Worm (Caenorhabditis elegans): Measurements from ENCODE around the gene let-721.

The let-721 gene

ce11 chrIII:6398124-6398523 is 48.6 kb downstream of the let-721 start (continued):
- TF ChIP-seq snu-23 (GFP tag; optimal IDR thresholded peaks at IDR 0.05), result peak; percentile 40

- no peak for TF ChIP-seq nhr-11 (tag; optimal IDR thresholded peaks at IDR 0.05)
- TF ChIP-seq nhr-85 (tag), result peak; percentile 37
- TF ChIP-seq nhr-71 (tag; optimal IDR thresholded peaks at IDR 0.05), result peak; percentile 47
- TF ChIP-seq snu-23 (GFP tag; optimal IDR thresholded peaks at IDR 0.05), result peak; percentile 34
- TF ChIP-seq efl-1 (optimal IDR thresholded peaks at IDR 0.05), result no peak
- TF ChIP-seq efl-1 (GFP tag; optimal IDR thresholded peaks at IDR 0.05 in 1 of 2), result peak in 1 of 2 experiments; percentile 74
- TF ChIP-seq fkh-4 (tag; optimal IDR thresholded peaks at IDR 0.05; ENCODE audit: borderline replicate concordance), result no peak
- no peak for TF ChIP-seq nhr-76 (tag; optimal IDR thresholded peaks at IDR 0.05)
- TF ChIP-seq C34B4.2 (tag; optimal IDR thresholded peaks at IDR 0.05), result no peak
- TF ChIP-seq hlh-4 (tag; optimal IDR thresholded peaks at IDR 0.05), result no peak
- TF ChIP-seq rnt-1 (tag; optimal IDR thresholded peaks at IDR 0.05), result no peak
- TF ChIP-seq snpc-4 (tag; optimal IDR thresholded peaks at IDR 0.05), result no peak
- TF ChIP-seq C16A3.4 (tag; optimal IDR thresholded peaks at IDR 0.05), result no peak
- TF ChIP-seq pqm-1 (tag; optimal IDR thresholded peaks at IDR 0.05), result peak; percentile 23
- no peak for TF ChIP-seq nhr-237 (tag; optimal IDR thresholded peaks at IDR 0.05)
- TF ChIP-seq ztf-4 (tag; optimal IDR thresholded peaks at IDR 0.05), result no peak
- TF ChIP-seq nhr-90 (tag; optimal IDR thresholded peaks at IDR 0.05; ENCODE audit: poor library complexity), result peak; percentile 40
- TF ChIP-seq lin-15B (tag; optimal IDR thresholded peaks at IDR 0.05), result no peak
- peak; percentile 27 for TF ChIP-seq jun-1 (tag; optimal IDR thresholded peaks at IDR 0.05)
- TF ChIP-seq lin-14 (GFP tag; optimal IDR thresholded peaks at IDR 0.05), result peak; percentile 59
- no peak for TF ChIP-seq nhr-77 (tag; optimal IDR thresholded peaks at IDR 0.05)
- TF ChIP-seq irx-1 (tag; optimal IDR thresholded peaks at IDR 0.05), result no peak
- peak; percentile 79 to 99 (median 89) for TF ChIP-seq elt-3 (tag; optimal IDR thresholded peaks at IDR 0.05)
- peak; percentile 27 for TF ChIP-seq nhr-19 (GFP tag; conservative IDR thresholded peaks at IDR 0.05)
- TF ChIP-seq nhr-28 (tag; optimal IDR thresholded peaks at IDR 0.05), result no peak
- peak; percentile 61 for TF ChIP-seq nhr-20 (tag; optimal IDR thresholded peaks at IDR 0.05)
- no peak for TF ChIP-seq nhr-84 (tag; optimal IDR thresholded peaks at IDR 0.05)
- no peak for TF ChIP-seq ceh-63 (GFP tag; optimal IDR thresholded peaks at IDR 0.05)
- no peak for TF ChIP-seq sptf-1 (tag; optimal IDR thresholded peaks at IDR 0.05)
- TF ChIP-seq tlp-1 (tag; optimal IDR thresholded peaks at IDR 0.05), result peak; percentile 2
- TF ChIP-seq grh-1 (GFP tag; IDR thresholded peaks at IDR 0.05), result peak; percentile 50; the same call in 1 of the 2 replicates
- TF ChIP-seq unc-30 (tag; optimal IDR thresholded peaks at IDR 0.05), result no peak
- peak; percentile 96 for TF ChIP-seq elt-2 (tag; optimal IDR thresholded peaks at IDR 0.05)
Observed at ce11 chrIII:6396381-6396780, 50.3 kb downstream of the let-721 start.

- TF ChIP-seq elt-3 (tag; optimal IDR thresholded peaks at IDR 0.05), result peak in 3 of 6 experiments; percentile 21 to 40 (median 35)
- TF ChIP-seq nhr-71 (tag; optimal IDR thresholded peaks at IDR 0.05), result peak; percentile 12
- TF ChIP-seq unc-86 (tag; optimal IDR thresholded peaks at IDR 0.05), result no peak
- no peak for TF ChIP-seq hpl-2 (GFP tag; optimal IDR thresholded peaks at IDR 0.05)
- no peak for TF ChIP-seq hlh-17 (GFP tag; optimal IDR thresholded peaks at IDR 0.05; ENCODE audit: borderline replicate concordance)
- no peak for TF ChIP-seq ztf-4 (tag; optimal IDR thresholded peaks at IDR 0.05)
- no peak for TF ChIP-seq pax-3 (tag; optimal IDR thresholded peaks at IDR 0.05)
- TF ChIP-seq blmp-1 (tag; optimal IDR thresholded peaks at IDR 0.05), result peak; percentile 46
- TF ChIP-seq Y116A8C.19 (tag; optimal IDR thresholded peaks at IDR 0.05; ENCODE audit: borderline replicate concordance), result no peak
- no peak for TF ChIP-seq ceh-82 (tag; optimal IDR thresholded peaks at IDR 0.05)
- no peak for TF ChIP-seq grh-1 (GFP tag; IDR thresholded peaks at IDR 0.05)
- no peak for TF ChIP-seq fkh-8 (tag; optimal IDR thresholded peaks at IDR 0.05)
- TF ChIP-seq ama-1 (optimal IDR thresholded peaks at IDR 0.05), result no peak
- TF ChIP-seq nhr-12 (tag; optimal IDR thresholded peaks at IDR 0.05), result no peak
- TF ChIP-seq snpc-4 (tag; optimal IDR thresholded peaks at IDR 0.05), result no peak
- TF ChIP-seq ceh-90 (tag; optimal IDR thresholded peaks at IDR 0.05), result no peak
- peak; percentile 19 for TF ChIP-seq nhr-20 (tag; optimal IDR thresholded peaks at IDR 0.05)
- no peak for TF ChIP-seq jun-1 (tag; optimal IDR thresholded peaks at IDR 0.05)
- TF ChIP-seq mdl-1 (tag; optimal IDR thresholded peaks at IDR 0.05), result peak in 1 of 2 experiments; percentile 3
- TF ChIP-seq ceh-63 (GFP tag; optimal IDR thresholded peaks at IDR 0.05), result no peak
- TF ChIP-seq lin-35 (GFP tag; optimal IDR thresholded peaks at IDR 0.05), result peak in 1 of 2 experiments; percentile 0
- no peak for TF ChIP-seq zip-4 (GFP tag; optimal IDR thresholded peaks at IDR 0.05)
- no peak for TF ChIP-seq tlp-1 (tag; optimal IDR thresholded peaks at IDR 0.05)
Observed at ce11 chrIII:6395706-6396232, 50.9 kb downstream of the let-721 start, which contains the start of gene oatr-1. Gene oatr-1 (minus strand): TSS chrIII:6396182.

All from whole organism, L1 larva.